Worm (Caenorhabditis elegans) whole organism, midembryonic: ENCODE results near the gene cept-1.

Source experiments
- T22C8.4 ChIP-seq: fragments of 200-800 bp; sonication (Bioruptor generic); IDR thresholded peaks from 2 replicates; pipeline ENCODE4 v1.3.6; 2022; ENCODE audit warnings: missing genetic modification characterization, missing compliant biosample characterization
- flt-1 ChIP-seq: fragments of 200-800 bp; sonication (Bioruptor generic); IDR thresholded peaks from 2 replicates; pipeline ENCODE4 v1.3.6; 2022; ENCODE audit warnings: missing genetic modification characterization, missing compliant biosample characterization
- med-1 ChIP-seq: sonication (generic microtip); optimal IDR thresholded peaks from 2 replicates; lab custom pipeline; 2017; ENCODE audit warnings: missing genetic modification characterization, mild to moderate bottlenecking, missing compliant biosample characterization, antibody characterized with exemption, missing genetic modification reagents; ENCODE audit not compliant: insufficient read depth
- ztf-23 ChIP-seq: fragments of 200-800 bp; sonication (Bioruptor generic); IDR thresholded peaks from 2 replicates; pipeline ENCODE4 v1.3.6; 2022; ENCODE audit warnings: missing genetic modification reagents, missing genetic modification characterization, missing compliant biosample characterization

- no peak for TF ChIP-seq med-1 (GFP tag; lab: Kevin White, UChicago)
- no peak for TF ChIP-seq T22C8.4 (GFP tag; lab: Robert Waterston, UW)
- no peak for TF ChIP-seq ztf-23 (GFP tag; lab: Robert Waterston, UW)
- no peak for TF ChIP-seq flt-1 (GFP tag; lab: Robert Waterston, UW)
Measured at ce11 chrX:12793075-12793474, 31.2 kb downstream of the cept-1 start.
